Fruit fly (Drosophila melanogaster) whole organism, embryonic: ENCODE measurements around the gene CG5500.

Experiments used
- Asciz ChIP-seq: fragments of 200-800 bp; sonication (Bioruptor generic); optimal IDR thresholded peaks from 2 replicates; lab custom pipeline; 2017; ENCODE audit warnings: missing biosample characterization, mild to moderate bottlenecking, missing genetic modification characterization, missing genetic modification reagents
- CG11247 ChIP-seq: fragments of 200-800 bp; sonication (Bioruptor generic); IDR thresholded peaks from 2 replicates; pipeline ENCODE4 v1.3.6; 2022; ENCODE audit warnings: missing biosample characterization, missing genetic modification characterization
- CG11456 ChIP-seq: fragments of 200-800 bp; sonication (Bioruptor generic); IDR thresholded peaks from 3 replicates; pipeline ENCODE4 v1.3.6; 2022; ENCODE audit warnings: missing biosample characterization, missing genetic modification characterization
- CG11723 ChIP-seq: fragments of 200-800 bp; sonication (Bioruptor generic); optimal IDR thresholded peaks from 2 replicates; lab custom pipeline; 2017; ENCODE audit warnings: missing biosample characterization, mild to moderate bottlenecking, missing genetic modification characterization
- CG12219 ChIP-seq: fragments of 200-800 bp; sonication (Bioruptor generic); optimal IDR thresholded peaks from 3 replicates; lab custom pipeline; 2018; ENCODE audit warnings: missing biosample characterization, mild to moderate bottlenecking, missing genetic modification characterization
- CG12769 ChIP-seq: fragments of 200-800 bp; sonication (Bioruptor generic); optimal IDR thresholded peaks from 2 replicates; lab custom pipeline; 2019; ENCODE audit warnings: missing biosample characterization, mild to moderate bottlenecking, missing genetic modification characterization, moderate library complexity
- CG14965 ChIP-seq: fragments of 200-800 bp; sonication (Bioruptor generic); optimal IDR thresholded peaks from 2 replicates; lab custom pipeline; 2016; ENCODE audit warnings: missing biosample characterization, missing genetic modification characterization, borderline replicate concordance
- CG1529 ChIP-seq: fragments of 200-800 bp; sonication (Bioruptor generic); optimal IDR thresholded peaks from 3 replicates; lab custom pipeline; 2018; ENCODE audit warnings: missing biosample characterization, missing genetic modification characterization
- CG17802 ChIP-seq: fragments of 200-800 bp; sonication (Bioruptor generic); optimal IDR thresholded peaks from 2 replicates; lab custom pipeline; 2018; ENCODE audit warnings: missing biosample characterization, mild to moderate bottlenecking, missing genetic modification characterization, moderate library complexity
- CG2116 ChIP-seq: fragments of 200-800 bp; sonication (Bioruptor generic); optimal IDR thresholded peaks from 3 replicates; lab custom pipeline; 2018; ENCODE audit warnings: missing biosample characterization, mild to moderate bottlenecking, missing genetic modification characterization
- CG2202 ChIP-seq: fragments of 200-800 bp; sonication (Bioruptor generic); optimal IDR thresholded peaks from 2 replicates; lab custom pipeline; 2018; ENCODE audit warnings: missing biosample characterization, mild to moderate bottlenecking, missing genetic modification characterization
- CG31224 ChIP-seq: fragments of 200-800 bp; sonication (Bioruptor generic); IDR thresholded peaks from 2 replicates; pipeline ENCODE4 v1.3.6; 2022; ENCODE audit warnings: missing biosample characterization, missing genetic modification characterization
- CG3163 ChIP-seq: fragments of 200-800 bp; sonication (Bioruptor generic); optimal IDR thresholded peaks from 3 replicates; lab custom pipeline; 2016; ENCODE audit warnings: missing biosample characterization, missing genetic modification characterization
- CG32532 ChIP-seq: fragments of 200-800 bp; sonication (Bioruptor generic); IDR thresholded peaks from 2 replicates; pipeline ENCODE4 v1.3.6; 2022; ENCODE audit warnings: missing biosample characterization, missing genetic modification characterization
- CG32767 ChIP-seq: fragments of 200-800 bp; sonication (Bioruptor generic); IDR thresholded peaks from 2 replicates; pipeline ENCODE4 v1.3.6; 2022; ENCODE audit warnings: missing biosample characterization, missing genetic modification characterization
- CG34224 ChIP-seq: fragments of 200-800 bp; sonication (Bioruptor generic); IDR thresholded peaks from 3 replicates; pipeline ENCODE4 v1.3.6; 2022; ENCODE audit warnings: missing biosample characterization, missing genetic modification characterization; ENCODE audit not compliant: partially characterized antibody
- CG3995 ChIP-seq: fragments of 200-800 bp; sonication (Bioruptor generic); optimal IDR thresholded peaks from 3 replicates; lab custom pipeline; 2016; ENCODE audit warnings: missing biosample characterization, missing genetic modification characterization
- CG4282 ChIP-seq: fragments of 200-800 bp; sonication (Bioruptor generic); optimal IDR thresholded peaks from 2 replicates; lab custom pipeline; 2016; ENCODE audit warnings: missing biosample characterization, missing genetic modification characterization
- CG4617 ChIP-seq: fragments of 200-800 bp; sonication (Bioruptor generic); optimal IDR thresholded peaks from 3 replicates; lab custom pipeline; 2016; ENCODE audit warnings: missing biosample characterization, missing genetic modification characterization, borderline replicate concordance
- CG5245 ChIP-seq: fragments of 200-800 bp; sonication (Bioruptor generic); optimal IDR thresholded peaks from 3 replicates; lab custom pipeline; 2016; ENCODE audit warnings: missing biosample characterization, missing genetic modification characterization
- CG5953 ChIP-seq: fragments of 200-800 bp; sonication (Bioruptor generic); IDR thresholded peaks from 2 replicates; pipeline ENCODE4 v1.3.6; 2022; ENCODE audit warnings: missing biosample characterization, missing genetic modification characterization
- CG7372 ChIP-seq: fragments of 200-800 bp; sonication (Bioruptor generic); IDR thresholded peaks from 2 replicates; pipeline ENCODE4 v1.3.6; 2022; ENCODE audit warnings: missing biosample characterization, missing genetic modification characterization
- CG9609 ChIP-seq: fragments of 200-800 bp; sonication (Bioruptor generic); optimal IDR thresholded peaks from 3 replicates; lab custom pipeline; 2016; ENCODE audit warnings: missing biosample characterization, missing genetic modification characterization
- CoRest ChIP-seq: fragments of 200-800 bp; sonication (Bioruptor generic); optimal IDR thresholded peaks from 3 replicates; lab custom pipeline; 2018; ENCODE audit warnings: missing biosample characterization, mild to moderate bottlenecking, missing genetic modification characterization, moderate library complexity
- D19A ChIP-seq: fragments of 200-800 bp; optimal IDR thresholded peaks from 3 replicates; lab custom pipeline; 2019; ENCODE audit warnings: missing biosample characterization, mild to moderate bottlenecking, missing genetic modification characterization, moderate library complexity
- HLHmδ ChIP-seq: fragments of 200-800 bp; sonication (Bioruptor generic); optimal IDR thresholded peaks from 2 replicates; lab custom pipeline; 2018; ENCODE audit warnings: missing biosample characterization, mild to moderate bottlenecking, missing genetic modification characterization, moderate library complexity
- Myb ChIP-seq: fragments of 200-800 bp; sonication (Bioruptor generic); optimal IDR thresholded peaks from 2 replicates; lab custom pipeline; 2016; ENCODE audit warnings: missing biosample characterization, missing genetic modification characterization
- Oli ChIP-seq: fragments of 200-800 bp; sonication (Bioruptor generic); optimal IDR thresholded peaks from 2 replicates; lab custom pipeline; 2018; ENCODE audit warnings: missing biosample characterization, mild to moderate bottlenecking, missing genetic modification characterization, moderate library complexity
- Optix ChIP-seq: fragments of 200-800 bp; sonication (Bioruptor generic); IDR thresholded peaks from 3 replicates; pipeline ENCODE4 v1.3.6; 2022; ENCODE audit warnings: missing biosample characterization, missing genetic modification characterization
- Sox100B ChIP-seq: fragments of 200-800 bp; sonication (Bioruptor generic); optimal IDR thresholded peaks from 3 replicates; lab custom pipeline; 2018; ENCODE audit warnings: missing biosample characterization, mild to moderate bottlenecking, missing genetic modification characterization
- Vsx1 ChIP-seq: fragments of 200-800 bp; sonication (Bioruptor generic); optimal IDR thresholded peaks from 2 replicates; lab custom pipeline; 2017; ENCODE audit warnings: missing biosample characterization, mild to moderate bottlenecking, missing genetic modification characterization, missing genetic modification reagents
- Xrp1 ChIP-seq: fragments of 200-800 bp; sonication (Bioruptor generic); IDR thresholded peaks from 2 replicates; pipeline ENCODE4 v1.3.6; 2022; ENCODE audit warnings: missing biosample characterization, missing genetic modification characterization
- amos ChIP-seq: fragments of 200-800 bp; sonication (Bioruptor generic); IDR thresholded peaks from 2 replicates; pipeline ENCODE4 v1.3.6; 2022; ENCODE audit warnings: missing biosample characterization, missing genetic modification characterization; ENCODE audit not compliant: partially characterized antibody
- chm ChIP-seq: fragments of 200-800 bp; sonication (Bioruptor generic); IDR thresholded peaks from 2 replicates; pipeline ENCODE4 v1.3.6; 2022; ENCODE audit warnings: missing biosample characterization, missing genetic modification characterization
- crp ChIP-seq, 2 experiments: fragments of 200-800 bp; sonication (Bioruptor generic); optimal IDR thresholded peaks; 2 replicates in 1 of 2; 3 replicates in 1 of 2; lab custom pipeline; 2017; ENCODE audit warnings: missing biosample characterization in 2 of 2, missing genetic modification characterization in 2 of 2, mild to moderate bottlenecking in 1 of 2, moderate library complexity in 1 of 2
- da ChIP-seq: fragments of 200-800 bp; sonication (Bioruptor generic); optimal IDR thresholded peaks from 2 replicates; lab custom pipeline; 2016; ENCODE audit warnings: missing biosample characterization, missing genetic modification characterization
- esg ChIP-seq: fragments of 200-800 bp; sonication (Bioruptor generic); conservative IDR thresholded peaks from 2 replicates; pipeline ENCODE4 v1.3.6; 2022; ENCODE audit warnings: missing biosample characterization, missing genetic modification characterization
- ftz-f1 ChIP-seq: fragments of 200-800 bp; sonication (Bioruptor generic); optimal IDR thresholded peaks from 2 replicates; lab custom pipeline; 2016; ENCODE audit warnings: missing biosample characterization, missing genetic modification characterization
- jigr1 ChIP-seq: fragments of 200-800 bp; sonication (Bioruptor generic); IDR thresholded peaks from 3 replicates; pipeline ENCODE4 v1.3.6; 2022; ENCODE audit warnings: missing biosample characterization, missing genetic modification characterization
- jumu ChIP-seq: fragments of 200-800 bp; sonication (Bioruptor generic); optimal IDR thresholded peaks from 3 replicates; lab custom pipeline; 2016; ENCODE audit warnings: missing biosample characterization, missing genetic modification characterization
- lbe ChIP-seq: fragments of 200-800 bp; sonication (Bioruptor generic); optimal IDR thresholded peaks from 2 replicates; lab custom pipeline; 2016; ENCODE audit warnings: missing biosample characterization, mild to moderate bottlenecking, missing genetic modification characterization
- lmd ChIP-seq: fragments of 200-800 bp; sonication (Bioruptor generic); IDR thresholded peaks from 2 replicates; pipeline ENCODE4 v1.3.6; 2022; ENCODE audit warnings: missing biosample characterization, missing genetic modification characterization
- mirr ChIP-seq: fragments of 200-800 bp; sonication (Bioruptor generic); optimal IDR thresholded peaks from 3 replicates; lab custom pipeline; 2018; ENCODE audit warnings: missing biosample characterization, mild to moderate bottlenecking, missing genetic modification characterization
- nom ChIP-seq: fragments of 200-800 bp; sonication (Bioruptor generic); optimal IDR thresholded peaks from 2 replicates; lab custom pipeline; 2017; ENCODE audit warnings: missing biosample characterization, missing genetic modification characterization, mild to moderate bottlenecking, moderate library complexity, missing genetic modification reagents
- pfk ChIP-seq: fragments of 200-800 bp; sonication (Bioruptor generic); optimal IDR thresholded peaks from 2 replicates; lab custom pipeline; 2018; ENCODE audit warnings: missing biosample characterization, mild to moderate bottlenecking, missing genetic modification characterization, moderate library complexity
- pho ChIP-seq: fragments of 200-800 bp; sonication (Bioruptor generic); optimal IDR thresholded peaks from 2 replicates; lab custom pipeline; 2016; ENCODE audit warnings: missing biosample characterization, missing genetic modification characterization
- sim ChIP-seq: fragments of 200-800 bp; sonication (Bioruptor generic); IDR thresholded peaks from 2 replicates; pipeline ENCODE4 v1.3.6; 2022; ENCODE audit warnings: missing biosample characterization, missing genetic modification characterization
- tio ChIP-seq: fragments of 200-800 bp; sonication (Bioruptor generic); optimal IDR thresholded peaks from 2 replicates; lab custom pipeline; 2017; ENCODE audit warnings: missing biosample characterization, missing genetic modification characterization, inconsistent platforms
- tna ChIP-seq: fragments of 200-800 bp; sonication (Bioruptor generic); IDR thresholded peaks from 2 replicates; pipeline ENCODE4 v1.3.6; 2022; ENCODE audit warnings: missing biosample characterization, missing genetic modification characterization; ENCODE audit not compliant: partially characterized antibody
- tup ChIP-seq: fragments of 200-800 bp; sonication (Bioruptor generic); optimal IDR thresholded peaks from 2 replicates; lab custom pipeline; 2016; ENCODE audit warnings: missing biosample characterization, mild to moderate bottlenecking, missing genetic modification characterization, moderate library complexity

The CG5500 gene

DNA sequence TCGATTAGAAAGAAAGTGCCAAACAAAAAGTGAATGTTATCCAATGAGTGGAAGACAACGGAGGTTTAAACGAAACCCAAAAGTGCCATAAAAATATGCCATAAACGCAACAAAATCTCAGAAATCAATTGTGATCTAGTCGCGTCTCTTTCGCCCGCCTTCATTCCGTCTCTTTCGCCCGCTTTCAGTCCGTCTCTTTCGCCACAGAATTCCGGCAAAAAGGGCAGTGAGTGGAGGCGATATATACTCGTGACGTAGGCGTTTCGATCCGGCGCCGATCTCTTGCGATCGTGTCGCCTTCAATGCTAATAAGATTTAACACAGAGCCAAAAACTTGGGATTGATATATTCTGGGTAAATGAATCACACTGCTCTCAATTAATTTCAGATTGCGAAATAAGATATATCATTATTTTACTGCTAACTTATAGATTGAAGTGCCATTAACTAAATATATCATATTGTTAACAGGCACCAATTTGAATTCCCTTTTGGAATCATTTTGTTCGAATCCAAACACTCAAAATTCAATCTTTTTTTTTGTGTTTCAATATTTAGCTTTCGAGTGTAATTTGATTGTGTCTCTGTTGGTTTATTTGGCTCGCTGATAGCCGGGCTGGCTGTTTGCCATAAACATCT lies 11.8 kb downstream of the CG5500 start (continued):
- TF ChIP-seq lmd (GFP tag; lab: Robert Waterston, UW) (peak; percentile 55), CG11247 (GFP tag; lab: Robert Waterston, UW) (no peak), CG5953 (GFP tag; lab: Robert Waterston, UW) (peak; percentile 47; the same call in 1 of the 2 replicates), CG1529 (GFP tag; lab: Kevin White, UChicago) (peak; percentile 24), CG2116 (GFP tag; lab: Kevin White, UChicago) (no peak), CG11456 (GFP tag; lab: Robert Waterston, UW) (no peak), amos (GFP tag; lab: Robert Waterston, UW) (no peak), CG3995 (GFP tag; lab: Kevin White, UChicago) (no peak), CG31224 (0 out of 2 replicates have a peak, but pooled peaks have one; percentile 17), Asciz (GFP tag; lab: Kevin White, UChicago) (peak; percentile 25), CG14965 (GFP tag; lab: Kevin White, UChicago) (no peak), chm (GFP tag; lab: Robert Waterston, UW) (no peak), nom (no peak), CG11723 (no peak), CG17802 (tag; lab: Kevin White, UChicago) (no peak), lbe (no peak), CG32767 (GFP tag; lab: Robert Waterston, UW) (peak; percentile 48; the same call in 1 of the 2 replicates), CG3163 (no peak), CG2202 (tag; lab: Kevin White, UChicago) (no peak), CG12769 (tag; lab: Kevin White, UChicago) (peak; percentile 27), CG12219 (GFP tag; lab: Kevin White, UChicago) (peak; percentile 50), sim (no peak), CG7372 (GFP tag; lab: Robert Waterston, UW) (no peak), CG4282 (GFP tag; lab: Kevin White, UChicago) (no peak), Myb (GFP tag; lab: Kevin White, UChicago) (no peak), Sox100B (GFP tag; lab: Kevin White, UChicago) (peak; percentile 32), mirr (GFP tag; lab: Kevin White, UChicago) (no peak), jumu (peak; percentile 24), Optix (GFP tag; lab: Robert Waterston, UW) (no peak), CG9609 (GFP tag; lab: Kevin White, UChicago) (no peak), da (no peak), Xrp1 (GFP tag; lab: Robert Waterston, UW) (0 out of 2 replicates have a peak, but pooled peaks have one; percentile 35), CG4617 (GFP tag; lab: Kevin White, UChicago) (no peak), HLHmδ (GFP tag; lab: Kevin White, UChicago) (no peak), Oli (peak; percentile 61), CG32532 (peak; percentile 54; the same call in 1 of the 2 replicates), tna (GFP tag; lab: Robert Waterston, UW) (no peak), tio (GFP tag; lab: Kevin White, UChicago) (no peak), CG34224 (no peak), CoRest (peak; percentile 70), ftz-f1 (GFP tag; lab: Kevin White, UChicago) (no peak), D19A (tag; lab: Kevin White, UChicago) (no peak), jigr1 (no peak), pho (GFP tag; lab: Kevin White, UChicago) (peak; percentile 2), Vsx1 (GFP tag; lab: Kevin White, UChicago) (peak; percentile 50), tup (GFP tag; lab: Kevin White, UChicago) (no peak), CG5245 (GFP tag; lab: Kevin White, UChicago) (no peak), crp (GFP tag; optimal IDR thresholded peaks at IDR 0.05; lab: Kevin White, UChicago) (no peak), pfk (no peak), esg (GFP tag; lab: Robert Waterston, UW) (no peak; the same call in 1 of the 2 replicates)
